Worm (Caenorhabditis elegans) whole organism, L2 larva: ENCODE data around the gene K02E2.7.

Experiments used
- elt-1 ChIP-seq: fragments of 150-350 bp; optimal IDR thresholded peaks from 2 replicates; lab custom pipeline; 2014; ENCODE audit warnings: missing biosample characterization, missing genetic modification characterization
- elt-3 ChIP-seq: sonication (generic microtip); optimal IDR thresholded peaks from 2 replicates; lab custom pipeline; 2017; ENCODE audit warnings: missing biosample characterization, missing genetic modification characterization
- lin-39 ChIP-seq: fragments of 150-350 bp; optimal IDR thresholded peaks from 2 replicates; lab custom pipeline; 2014; ENCODE audit warnings: missing biosample characterization, missing genetic modification reagents, missing genetic modification characterization
- unc-55 ChIP-seq: fragments of 150-350 bp; sonication (generic microtip); optimal IDR thresholded peaks from 3 replicates; lab custom pipeline; 2014; ENCODE audit warnings: missing biosample characterization, missing genetic modification reagents, missing genetic modification characterization
- unc-62 ChIP-seq: fragments of 150-350 bp; optimal IDR thresholded peaks from 2 replicates; lab custom pipeline; 2014; ENCODE audit warnings: missing biosample characterization, missing genetic modification reagents, missing genetic modification characterization
- ztf-4 ChIP-seq: fragments of 150-350 bp; optimal IDR thresholded peaks from 2 replicates; lab custom pipeline; 2014; ENCODE audit warnings: missing biosample characterization, missing genetic modification characterization

DNA sequence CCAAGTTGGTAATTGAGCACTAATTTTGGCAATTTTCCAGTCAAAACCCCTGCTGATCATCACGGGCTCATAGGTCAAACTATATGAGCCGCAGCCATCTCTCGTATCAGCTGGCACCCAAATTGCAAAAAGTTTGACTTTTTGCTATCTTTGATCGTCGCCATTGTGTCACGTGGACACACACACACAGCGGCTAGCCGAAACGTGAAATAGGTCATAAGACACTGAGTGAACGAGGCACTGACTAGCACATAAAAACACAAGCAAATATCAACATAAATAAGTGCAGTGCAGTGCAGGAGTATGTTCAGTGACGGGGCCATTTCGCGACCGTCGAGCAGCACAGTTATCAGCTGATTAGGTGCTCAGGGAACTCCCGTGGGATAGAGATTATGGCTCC lies 31.9 kb upstream of the K02E2.7 start:
- TF ChIP-seq lin-39 (tag; lab: Kevin White, UChicago): no peak
- no peak for TF ChIP-seq unc-62 (GFP tag; lab: Kevin White, UChicago)
- TF ChIP-seq elt-3 (tag; lab: Kevin White, UChicago): no peak
- no peak for TF ChIP-seq unc-55 (GFP tag; lab: Kevin White, UChicago)
- no peak for TF ChIP-seq ztf-4 (tag; lab: Kevin White, UChicago)
- TF ChIP-seq elt-1 (tag; lab: Kevin White, UChicago): no peak
